Fruit fly (Drosophila melanogaster) whole organism, prepupa: ENCODE data around the gene CG9098.

Experiments
- CG7368 ChIP-seq: fragments of 200-800 bp; sonication (Bioruptor generic); optimal IDR thresholded peaks from 3 replicates; lab custom pipeline; 2016; ENCODE audit warnings: missing biosample characterization, missing genetic modification characterization
- Hr39 ChIP-seq: fragments of 200-800 bp; sonication (Bioruptor generic); optimal IDR thresholded peaks from 2 replicates; lab custom pipeline; 2016; ENCODE audit warnings: missing biosample characterization, missing genetic modification characterization

dm6 chr2L:5988115-5989092 lies 23.7 kb downstream of the CG9098 start:
- no peak for TF ChIP-seq Hr39 (GFP tag; lab: Kevin White, UChicago)
- TF ChIP-seq CG7368 (GFP tag; lab: Kevin White, UChicago), result no peak
